Fruit fly (Drosophila melanogaster) S2 (cell line): ENCODE data around the gene Trm7-32.

ENCODE experiments used
- CG8478 ChIP-seq: fragments of >200 bp; optimal IDR thresholded peaks from 2 replicates; lab custom pipeline; 2018
- CTCF ChIP-seq, 2 experiments: fragments of >200 bp; optimal IDR thresholded peaks; 2 replicates each; lab custom pipeline; 2018

dm6 chr3R:17061736-17062371, 21.4 kb downstream of the Trm7-32 start:
- TF ChIP-seq CG8478 (lab: Kevin White, UChicago) (no peak), CTCF (optimal IDR thresholded peaks at IDR 0.05; lab: Kevin White, UChicago) (no peak)
